Fruit fly (Drosophila melanogaster) whole organism, embryonic: ENCODE data around the gene Tsp68C.
A peak's percentile ranks its signal among the peaks of the same experiment; 100 is the strongest.

Source experiments
- Aef1 ChIP-seq: fragments of 200-800 bp; sonication (Bioruptor generic); IDR thresholded peaks from 3 replicates; pipeline ENCODE4 v1.3.6; 2022; ENCODE audit warnings: missing biosample characterization, missing genetic modification characterization
- BEAF-32 ChIP-seq: fragments of 200-800 bp; sonication (Bioruptor generic); optimal IDR thresholded peaks from 3 replicates; lab custom pipeline; 2017; ENCODE audit warnings: missing biosample characterization, missing genetic modification characterization, mild to moderate bottlenecking, moderate library complexity, missing genetic modification reagents
- CG10543 ChIP-seq: fragments of 200-800 bp; sonication (Bioruptor generic); optimal IDR thresholded peaks from 3 replicates; lab custom pipeline; 2017; ENCODE audit warnings: missing biosample characterization, mild to moderate bottlenecking, missing genetic modification characterization, moderate library complexity
- CG12769 ChIP-seq: fragments of 200-800 bp; sonication (Bioruptor generic); optimal IDR thresholded peaks from 2 replicates; lab custom pipeline; 2019; ENCODE audit warnings: missing biosample characterization, mild to moderate bottlenecking, missing genetic modification characterization, moderate library complexity
- CG14710 ChIP-seq: fragments of 200-800 bp; sonication (Bioruptor generic); optimal IDR thresholded peaks from 3 replicates; lab custom pipeline; 2019; ENCODE audit warnings: missing biosample characterization, mild to moderate bottlenecking, missing genetic modification characterization, moderate library complexity
- CG17328 ChIP-seq: fragments of 200-800 bp; sonication (Bioruptor generic); IDR thresholded peaks from 2 replicates; pipeline ENCODE4 v1.3.6; 2022; ENCODE audit warnings: missing biosample characterization, missing genetic modification characterization
- CG17385 ChIP-seq: fragments of 200-800 bp; sonication (Bioruptor generic); optimal IDR thresholded peaks from 3 replicates; lab custom pipeline; 2018; ENCODE audit warnings: missing biosample characterization, mild to moderate bottlenecking, missing genetic modification characterization
- CG18476 ChIP-seq: fragments of 200-800 bp; sonication (Bioruptor generic); optimal IDR thresholded peaks from 2 replicates; lab custom pipeline; 2016; ENCODE audit warnings: missing biosample characterization, mild to moderate bottlenecking, missing genetic modification characterization
- CG2202 ChIP-seq: fragments of 200-800 bp; sonication (Bioruptor generic); optimal IDR thresholded peaks from 2 replicates; lab custom pipeline; 2018; ENCODE audit warnings: missing biosample characterization, mild to moderate bottlenecking, missing genetic modification characterization
- CG3065 ChIP-seq: fragments of 200-800 bp; sonication (Bioruptor generic); optimal IDR thresholded peaks from 2 replicates; lab custom pipeline; 2016; ENCODE audit warnings: missing biosample characterization, missing genetic modification characterization
- CG31388 ChIP-seq: fragments of 200-800 bp; sonication (Bioruptor generic); optimal IDR thresholded peaks from 2 replicates; lab custom pipeline; 2016; ENCODE audit warnings: missing biosample characterization, missing genetic modification characterization
- CG32772 ChIP-seq: fragments of 200-800 bp; sonication (Bioruptor generic); IDR thresholded peaks from 2 replicates; pipeline ENCODE4 v1.3.6; 2022; ENCODE audit warnings: missing biosample characterization, missing genetic modification characterization
- CG3407 ChIP-seq: fragments of 200-800 bp; sonication (Bioruptor generic); optimal IDR thresholded peaks from 2 replicates; lab custom pipeline; 2018; ENCODE audit warnings: missing biosample characterization, mild to moderate bottlenecking, missing genetic modification characterization
- CG4282 ChIP-seq: fragments of 200-800 bp; sonication (Bioruptor generic); optimal IDR thresholded peaks from 2 replicates; lab custom pipeline; 2016; ENCODE audit warnings: missing biosample characterization, missing genetic modification characterization
- CG4854 ChIP-seq: fragments of 200-800 bp; sonication (Bioruptor generic); optimal IDR thresholded peaks from 2 replicates; lab custom pipeline; 2016; ENCODE audit warnings: missing biosample characterization, missing genetic modification characterization, inconsistent platforms
- CG6765 ChIP-seq: fragments of 200-800 bp; sonication (Bioruptor generic); optimal IDR thresholded peaks from 3 replicates; lab custom pipeline; 2017; ENCODE audit warnings: missing biosample characterization, mild to moderate bottlenecking, missing genetic modification characterization
- CG7745 ChIP-seq: fragments of 200-800 bp; sonication (Bioruptor generic); optimal IDR thresholded peaks from 2 replicates; lab custom pipeline; 2018; ENCODE audit warnings: missing biosample characterization, mild to moderate bottlenecking, missing genetic modification characterization, moderate library complexity
- CG8281 ChIP-seq: fragments of 200-800 bp; sonication (Bioruptor generic); optimal IDR thresholded peaks from 2 replicates; lab custom pipeline; 2018; ENCODE audit warnings: missing biosample characterization, mild to moderate bottlenecking, missing genetic modification characterization, moderate library complexity
- CG8290 ChIP-seq, 3 experiments: fragments of 200-800 bp; sonication (Bioruptor generic); optimal IDR thresholded peaks; 2 replicates each; lab custom pipeline; 2016 to 2019; ENCODE audit warnings: missing biosample characterization in 3 of 3, missing genetic modification characterization in 3 of 3, mild to moderate bottlenecking in 2 of 3, moderate library complexity in 1 of 3
- CG9609 ChIP-seq: fragments of 200-800 bp; sonication (Bioruptor generic); optimal IDR thresholded peaks from 3 replicates; lab custom pipeline; 2016; ENCODE audit warnings: missing biosample characterization, missing genetic modification characterization
- Dfd ChIP-seq, 2 experiments: fragments of >200 bp; optimal IDR thresholded peaks; 2 replicates each; lab custom pipeline; 2017; ENCODE audit warnings: missing biosample characterization in 2 of 2, missing genetic modification characterization in 2 of 2
- E2f1 ChIP-seq: fragments of 200-800 bp; sonication (Bioruptor generic); IDR thresholded peaks from 2 replicates; pipeline ENCODE4 v1.3.6; 2022; ENCODE audit warnings: missing biosample characterization, missing genetic modification characterization
- Gug ChIP-seq: fragments of 200-800 bp; sonication (Bioruptor generic); IDR thresholded peaks from 4 replicates; pipeline ENCODE4 v1.3.6; 2022; ENCODE audit warnings: missing biosample characterization, missing genetic modification characterization
- H15 ChIP-seq: fragments of 200-800 bp; sonication (Bioruptor generic); IDR thresholded peaks from 3 replicates; pipeline ENCODE4 v1.3.6; 2022; ENCODE audit warnings: missing biosample characterization, missing genetic modification characterization
- H2.0 ChIP-seq: fragments of 200-800 bp; sonication (Bioruptor generic); IDR thresholded peaks from 2 replicates; pipeline ENCODE4 v1.3.6; 2022; ENCODE audit warnings: missing biosample characterization, missing genetic modification characterization
- HLH3B ChIP-seq: fragments of 200-800 bp; sonication (Bioruptor generic); IDR thresholded peaks from 2 replicates; pipeline ENCODE4 v1.3.6; 2022; ENCODE audit warnings: missing biosample characterization, missing genetic modification characterization
- HLHmδ ChIP-seq: fragments of 200-800 bp; sonication (Bioruptor generic); optimal IDR thresholded peaks from 2 replicates; lab custom pipeline; 2018; ENCODE audit warnings: missing biosample characterization, mild to moderate bottlenecking, missing genetic modification characterization, moderate library complexity
- Hr51 ChIP-seq, 2 experiments: fragments of 200-800 bp; sonication (Bioruptor generic); optimal IDR thresholded peaks; 2 replicates in 1 of 2; 3 replicates in 1 of 2; lab custom pipeline; 2016 to 2018; ENCODE audit warnings: missing biosample characterization in 2 of 2, missing genetic modification characterization in 2 of 2, mild to moderate bottlenecking in 1 of 2, moderate library complexity in 1 of 2
- Nf-YB ChIP-seq: fragments of 200-800 bp; sonication (Bioruptor generic); optimal IDR thresholded peaks from 3 replicates; lab custom pipeline; 2019; ENCODE audit warnings: missing biosample characterization, mild to moderate bottlenecking, missing genetic modification characterization, moderate library complexity
- PHDP ChIP-seq: fragments of 200-800 bp; sonication (Bioruptor generic); optimal IDR thresholded peaks from 3 replicates; lab custom pipeline; 2018; ENCODE audit warnings: missing biosample characterization, mild to moderate bottlenecking, missing genetic modification characterization, moderate library complexity
- Poxn ChIP-seq: fragments of 200-800 bp; sonication (Bioruptor generic); IDR thresholded peaks from 2 replicates; pipeline ENCODE4 v1.3.6; 2022; ENCODE audit warnings: missing biosample characterization, missing genetic modification characterization
- Ptx1 ChIP-seq: fragments of 200-800 bp; sonication (Bioruptor generic); IDR thresholded peaks from 2 replicates; pipeline ENCODE4 v1.3.6; 2022; ENCODE audit warnings: missing biosample characterization, missing genetic modification characterization
- Scr ChIP-seq: fragments of 200-800 bp; sonication (Bioruptor generic); IDR thresholded peaks from 2 replicates; pipeline ENCODE4 v1.3.6; 2022; ENCODE audit warnings: missing biosample characterization, missing genetic modification characterization; ENCODE audit not compliant: partially characterized antibody
- Sry-δ ChIP-seq: fragments of 200-800 bp; sonication (Bioruptor generic); optimal IDR thresholded peaks from 2 replicates; lab custom pipeline; 2016; ENCODE audit warnings: missing biosample characterization, missing genetic modification characterization
- abd-A ChIP-seq: fragments of 200-800 bp; sonication (Bioruptor generic); optimal IDR thresholded peaks from 3 replicates; lab custom pipeline; 2019; ENCODE audit warnings: missing biosample characterization, mild to moderate bottlenecking, missing genetic modification characterization, moderate library complexity
- bcd ChIP-seq: fragments of 200-800 bp; sonication (Bioruptor generic); optimal IDR thresholded peaks from 2 replicates; lab custom pipeline; 2017; ENCODE audit warnings: missing biosample characterization, mild to moderate bottlenecking, missing genetic modification characterization
- bsh ChIP-seq, 2 experiments: fragments of 200-800 bp; sonication (Bioruptor generic); optimal IDR thresholded peaks; 2 replicates each; lab custom pipeline; 2017 to 2018; ENCODE audit warnings: mild to moderate bottlenecking in 2 of 2, missing biosample characterization in 2 of 2, missing genetic modification characterization in 2 of 2, moderate library complexity in 1 of 2
- cad ChIP-seq: fragments of >200 bp; optimal IDR thresholded peaks from 2 replicates; lab custom pipeline; 2017; ENCODE audit warnings: missing biosample characterization, missing genetic modification characterization
- dpn ChIP-seq, 2 experiments: fragments of 200-800 bp; sonication (Bioruptor generic); optimal IDR thresholded peaks; 3 replicates each; lab custom pipeline; 2016; ENCODE audit warnings: missing biosample characterization in 2 of 2, missing genetic modification characterization in 2 of 2
- eyg ChIP-seq: fragments of 200-800 bp; sonication (Bioruptor generic); optimal IDR thresholded peaks from 3 replicates; lab custom pipeline; 2016; ENCODE audit warnings: missing biosample characterization, missing genetic modification characterization
- fd3F ChIP-seq: fragments of 200-800 bp; sonication (Bioruptor generic); optimal IDR thresholded peaks from 2 replicates; lab custom pipeline; 2018; ENCODE audit warnings: missing biosample characterization, mild to moderate bottlenecking, missing genetic modification characterization, moderate library complexity
- gem ChIP-seq: fragments of 200-800 bp; sonication (Bioruptor generic); optimal IDR thresholded peaks from 2 replicates; lab custom pipeline; 2019; ENCODE audit warnings: missing biosample characterization, mild to moderate bottlenecking, missing genetic modification characterization, moderate library complexity
- gt ChIP-seq: fragments of 200-800 bp; sonication (Bioruptor generic); IDR thresholded peaks from 2 replicates; pipeline ENCODE4 v1.3.6; 2022; ENCODE audit warnings: missing biosample characterization, missing genetic modification characterization
- odd ChIP-seq: fragments of 200-800 bp; sonication (Bioruptor generic); optimal IDR thresholded peaks from 2 replicates; lab custom pipeline; 2017; ENCODE audit warnings: missing biosample characterization, mild to moderate bottlenecking, missing genetic modification characterization
- org-1 ChIP-seq: fragments of 200-800 bp; sonication (Bioruptor generic); optimal IDR thresholded peaks from 2 replicates; lab custom pipeline; 2017; ENCODE audit warnings: missing biosample characterization, missing genetic modification characterization
- sima ChIP-seq: fragments of 200-800 bp; sonication (Bioruptor generic); optimal IDR thresholded peaks from 2 replicates; lab custom pipeline; 2016; ENCODE audit warnings: missing biosample characterization, missing genetic modification characterization
- so ChIP-seq: fragments of 200-800 bp; sonication (Bioruptor generic); IDR thresholded peaks from 3 replicates; pipeline ENCODE4 v1.3.6; 2022; ENCODE audit warnings: missing biosample characterization, missing genetic modification characterization
- sob ChIP-seq: fragments of 200-800 bp; sonication (Bioruptor generic); IDR thresholded peaks from 2 replicates; pipeline ENCODE4 v1.3.6; 2022; ENCODE audit warnings: missing biosample characterization, missing genetic modification characterization
- sug ChIP-seq: fragments of 200-800 bp; optimal IDR thresholded peaks from 2 replicates; lab custom pipeline; 2019; ENCODE audit warnings: missing biosample characterization, mild to moderate bottlenecking, missing genetic modification characterization, moderate library complexity
- tgo ChIP-seq: fragments of 200-800 bp; sonication (Bioruptor generic); IDR thresholded peaks from 3 replicates; pipeline ENCODE4 v1.3.6; 2022; ENCODE audit warnings: missing biosample characterization, missing genetic modification characterization
- z ChIP-seq: fragments of 200-800 bp; sonication (Bioruptor generic); IDR thresholded peaks from 3 replicates; pipeline ENCODE4 v1.3.6; 2022; ENCODE audit warnings: missing biosample characterization, missing genetic modification characterization

The Tsp68C gene

dm6 chr3L:13865484-13865883 lies 22.0 kb downstream of the Tsp68C start (continued):
- TF ChIP-seq CG2202 (tag; lab: Kevin White, UChicago), result peak; percentile 93
- peak in 1 of 2 experiments; percentile 88 for TF ChIP-seq bsh (GFP tag; optimal IDR thresholded peaks at IDR 0.05; lab: Kevin White, UChicago)
- TF ChIP-seq HLH3B, result no peak; the same call in 1 of the 2 replicates
- TF ChIP-seq Nf-YB, result peak; percentile 56
- no peak for TF ChIP-seq tgo
- TF ChIP-seq org-1 (GFP tag; lab: Kevin White, UChicago), result peak; percentile 85
- TF ChIP-seq PHDP (tag; lab: Kevin White, UChicago), result peak; percentile 84
- TF ChIP-seq CG8290 (GFP tag; optimal IDR thresholded peaks at IDR 0.05; lab: Kevin White, UChicago), result peak; percentile 61
- TF ChIP-seq CG8290 (tag; optimal IDR thresholded peaks at IDR 0.05; lab: Kevin White, UChicago), result peak; percentile 64 to 88
- peak; percentile 87 for TF ChIP-seq HLHmδ (GFP tag; lab: Kevin White, UChicago)
- TF ChIP-seq E2f1 (GFP tag; lab: Robert Waterston, UW), result no peak
- peak; percentile 18 for TF ChIP-seq CG6765 (GFP tag; lab: Kevin White, UChicago)
- TF ChIP-seq CG17328 (GFP tag; lab: Robert Waterston, UW), result peak; percentile 61
- peak; percentile 40 for TF ChIP-seq CG3065 (GFP tag; lab: Kevin White, UChicago)
- 0 out of 3 replicates have a peak, but pooled peaks have one; percentile 38 for TF ChIP-seq z (GFP tag; lab: Robert Waterston, UW)
- no peak for TF ChIP-seq CG32772 (GFP tag; lab: Robert Waterston, UW)
- peak; percentile 49 for TF ChIP-seq CG4854
- TF ChIP-seq CG4282, result no peak
- peak; percentile 86 for TF ChIP-seq odd (GFP tag; lab: Kevin White, UChicago)
- no peak for TF ChIP-seq Gug
- peak; percentile 63 for TF ChIP-seq CG8281 (tag; lab: Kevin White, UChicago)
- no peak for TF ChIP-seq Aef1 (GFP tag; lab: Robert Waterston, UW)
- TF ChIP-seq Ptx1 (GFP tag; lab: Robert Waterston, UW), result no peak
- peak; percentile 90 for TF ChIP-seq CG3407
- TF ChIP-seq sob (GFP tag; lab: Robert Waterston, UW), result 0 out of 2 replicates have a peak, but pooled peaks have one; percentile 14
- no peak for TF ChIP-seq cad
- peak in 1 of 2 experiments; percentile 2 for TF ChIP-seq dpn (GFP tag; optimal IDR thresholded peaks at IDR 0.05; lab: Kevin White, UChicago)
- peak; percentile 77 for TF ChIP-seq gem
- TF ChIP-seq eyg (GFP tag; lab: Kevin White, UChicago), result peak; percentile 55
- TF ChIP-seq H2.0 (GFP tag; lab: Robert Waterston, UW), result no peak
- no peak for TF ChIP-seq so (GFP tag; lab: Robert Waterston, UW)
- TF ChIP-seq abd-A (tag; lab: Kevin White, UChicago), result no peak
- TF ChIP-seq sug (tag; lab: Kevin White, UChicago), result peak; percentile 46
- TF ChIP-seq CG31388 (GFP tag; lab: Kevin White, UChicago), result no peak
- peak; percentile 83 for TF ChIP-seq CG14710 (tag; lab: Kevin White, UChicago)
- TF ChIP-seq gt (GFP tag; lab: Robert Waterston, UW), result no peak
- TF ChIP-seq CG18476 (GFP tag; lab: Kevin White, UChicago), result peak; percentile 23
- peak; percentile 49 for TF ChIP-seq CG17385 (GFP tag; lab: Kevin White, UChicago)
- no peak for TF ChIP-seq sima (GFP tag; lab: Kevin White, UChicago)
- TF ChIP-seq CG12769 (tag; lab: Kevin White, UChicago), result peak; percentile 72
- TF ChIP-seq CG9609 (GFP tag; lab: Kevin White, UChicago), result peak; percentile 5
- TF ChIP-seq BEAF-32, result no peak
- no peak for TF ChIP-seq CG7745 (tag; lab: Kevin White, UChicago)
- TF ChIP-seq Sry-δ (GFP tag; lab: Kevin White, UChicago), result no peak
- TF ChIP-seq H15 (GFP tag; lab: Robert Waterston, UW), result no peak
- TF ChIP-seq fd3F (GFP tag; lab: Kevin White, UChicago), result no peak
- peak; percentile 31 for TF ChIP-seq CG10543
- no peak for TF ChIP-seq Poxn
- TF ChIP-seq bcd (GFP tag; lab: Kevin White, UChicago), result peak; percentile 41
- no peak for TF ChIP-seq Dfd (GFP tag; optimal IDR thresholded peaks at IDR 0.05; lab: Kevin White, UChicago)
- TF ChIP-seq Scr (GFP tag; lab: Robert Waterston, UW), result no peak
- TF ChIP-seq Hr51 (GFP tag; optimal IDR thresholded peaks at IDR 0.05; lab: Kevin White, UChicago), result peak in 1 of 2 experiments; percentile 45
